Worm (Caenorhabditis elegans) whole organism, late embryonic: ENCODE data around the gene K07F5.6.
"Not testable (repeated sequence)": the region's sequence is repeated elsewhere in the genome, so short reads cannot be mapped to it uniquely, and the experiment has no call there.

ENCODE experiments used
- C08G9.2 ChIP-seq: sonication (generic microtip); optimal IDR thresholded peaks from 2 replicates; lab custom pipeline; 2016; ENCODE audit warnings: mild to moderate bottlenecking, missing genetic modification characterization, moderate library complexity, missing compliant biosample characterization
- C38D4.7 ChIP-seq: fragments of 200-800 bp; sonication (Bioruptor generic); optimal IDR thresholded peaks from 2 replicates; lab custom pipeline; 2018; ENCODE audit warnings: mild to moderate bottlenecking, missing genetic modification characterization, moderate library complexity, missing compliant biosample characterization
- F13H6.1 ChIP-seq: sonication (generic microtip); optimal IDR thresholded peaks from 2 replicates; lab custom pipeline; 2016; ENCODE audit warnings: missing genetic modification characterization, missing compliant biosample characterization
- K02D7.2 ChIP-seq: sonication (generic microtip); optimal IDR thresholded peaks from 2 replicates; lab custom pipeline; 2017; ENCODE audit warnings: mild to moderate bottlenecking, missing genetic modification characterization, missing compliant biosample characterization
- K09A11.1 ChIP-seq: sonication (generic microtip); optimal IDR thresholded peaks from 2 replicates; lab custom pipeline; 2017; ENCODE audit warnings: antibody characterized with exemption, mild to moderate bottlenecking, missing genetic modification characterization, missing compliant biosample characterization; ENCODE audit not compliant: insufficient read depth
- T23F11.4 ChIP-seq: fragments of 200-800 bp; sonication (Bioruptor generic); optimal IDR thresholded peaks from 2 replicates; lab custom pipeline; 2018; ENCODE audit warnings: mild to moderate bottlenecking, missing genetic modification characterization, missing compliant biosample characterization
- ahr-1 ChIP-seq: sonication (generic microtip); optimal IDR thresholded peaks from 2 replicates; lab custom pipeline; 2016; ENCODE audit warnings: missing genetic modification characterization, missing compliant biosample characterization
- ceh-14 ChIP-seq: sonication (generic microtip); optimal IDR thresholded peaks from 2 replicates; lab custom pipeline; 2016; ENCODE audit warnings: missing genotype, missing genetic modification characterization, missing compliant biosample characterization
- ceh-30 ChIP-seq: fragments of 150-350 bp; optimal IDR thresholded peaks from 2 replicates; lab custom pipeline; 2014; ENCODE audit warnings: missing biosample characterization, missing genetic modification characterization
- ceh-48 ChIP-seq: sonication (generic microtip); optimal IDR thresholded peaks from 2 replicates; lab custom pipeline; 2016; ENCODE audit warnings: missing genetic modification characterization, inconsistent platforms, missing compliant biosample characterization
- dve-1 ChIP-seq: sonication (generic microtip); optimal IDR thresholded peaks from 2 replicates; lab custom pipeline; 2017; ENCODE audit warnings: antibody characterized with exemption, mild to moderate bottlenecking, missing genetic modification characterization, missing compliant biosample characterization
- elt-2 ChIP-seq: sonication (generic microtip); optimal IDR thresholded peaks from 2 replicates; lab custom pipeline; 2016; ENCODE audit warnings: missing genetic modification reagents, missing genetic modification characterization, missing compliant biosample characterization
- ets-4 ChIP-seq: sonication (generic microtip); optimal IDR thresholded peaks from 2 replicates; lab custom pipeline; 2016; ENCODE audit warnings: missing genetic modification characterization, missing compliant biosample characterization
- eyg-1 ChIP-seq: sonication (generic microtip); optimal IDR thresholded peaks from 2 replicates; lab custom pipeline; 2016; ENCODE audit warnings: missing genotype, missing genetic modification characterization, missing compliant biosample characterization
- fax-1 ChIP-seq: sonication (generic microtip); optimal IDR thresholded peaks from 2 replicates; lab custom pipeline; 2016; ENCODE audit warnings: missing genotype, missing genetic modification characterization, missing compliant biosample characterization
- fkh-10 ChIP-seq: fragments of 150-350 bp; optimal IDR thresholded peaks from 2 replicates; lab custom pipeline; 2014; ENCODE audit warnings: missing biosample characterization, missing genetic modification reagents, missing genetic modification characterization
- fkh-6 ChIP-seq: sonication (generic microtip); optimal IDR thresholded peaks from 2 replicates; lab custom pipeline; 2016; ENCODE audit warnings: missing genetic modification characterization, missing compliant biosample characterization
- gmeb-2 ChIP-seq: sonication (generic microtip); optimal IDR thresholded peaks from 2 replicates; lab custom pipeline; 2016; ENCODE audit warnings: missing genetic modification characterization, inconsistent platforms, missing compliant biosample characterization
- hlh-15 ChIP-seq: sonication (generic microtip); optimal IDR thresholded peaks from 2 replicates; lab custom pipeline; 2016; ENCODE audit warnings: missing genetic modification characterization, missing compliant biosample characterization
- hlh-30 ChIP-seq: sonication (generic microtip); optimal IDR thresholded peaks from 2 replicates; lab custom pipeline; 2017; ENCODE audit warnings: antibody characterized with exemption, missing genetic modification characterization, missing compliant biosample characterization; ENCODE audit not compliant: insufficient read depth
- hlh-8 ChIP-seq: sonication (generic microtip); optimal IDR thresholded peaks from 2 replicates; lab custom pipeline; 2016; ENCODE audit warnings: missing genotype, missing genetic modification characterization, missing compliant biosample characterization
- madf-2 ChIP-seq: sonication (generic microtip); optimal IDR thresholded peaks from 2 replicates; lab custom pipeline; 2017; ENCODE audit warnings: missing genetic modification characterization, missing compliant biosample characterization
- nhr-11 ChIP-seq: fragments of 150-350 bp; optimal IDR thresholded peaks from 2 replicates; lab custom pipeline; 2014; ENCODE audit warnings: missing biosample characterization, missing genetic modification characterization
- npax-4 ChIP-seq: sonication (generic microtip); optimal IDR thresholded peaks from 2 replicates; lab custom pipeline; 2016; ENCODE audit warnings: missing genetic modification characterization, missing compliant biosample characterization
- odd-2 ChIP-seq: sonication (generic microtip); optimal IDR thresholded peaks from 2 replicates; lab custom pipeline; 2017; ENCODE audit warnings: antibody characterized with exemption, mild to moderate bottlenecking, missing genetic modification characterization, missing compliant biosample characterization
- pha-2 ChIP-seq: sonication (generic microtip); optimal IDR thresholded peaks from 2 replicates; lab custom pipeline; 2017; ENCODE audit warnings: mild to moderate bottlenecking, missing genetic modification characterization, missing compliant biosample characterization
- pros-1 ChIP-seq: fragments of 150-350 bp; optimal IDR thresholded peaks from 2 replicates; lab custom pipeline; 2014; ENCODE audit warnings: missing biosample characterization, missing genetic modification reagents, missing genetic modification characterization
- ref-2 ChIP-seq: sonication (generic microtip); optimal IDR thresholded peaks from 2 replicates; lab custom pipeline; 2016; ENCODE audit warnings: missing genetic modification characterization, missing compliant biosample characterization
- sox-4 ChIP-seq: sonication (generic microtip); optimal IDR thresholded peaks from 2 replicates; lab custom pipeline; 2017; ENCODE audit warnings: mild to moderate bottlenecking, missing genetic modification characterization, inconsistent platforms, missing compliant biosample characterization
- syd-9 ChIP-seq: sonication (generic microtip); optimal IDR thresholded peaks from 2 replicates; lab custom pipeline; 2016; ENCODE audit warnings: mild to moderate bottlenecking, missing genetic modification characterization, moderate library complexity, missing compliant biosample characterization
- tbx-2 ChIP-seq: sonication (generic microtip); optimal IDR thresholded peaks from 2 replicates; lab custom pipeline; 2016; ENCODE audit warnings: missing genetic modification characterization, missing compliant biosample characterization
- unc-55 ChIP-seq: sonication (generic microtip); optimal IDR thresholded peaks from 2 replicates; lab custom pipeline; 2017; ENCODE audit warnings: missing biosample characterization, missing genetic modification reagents, missing genetic modification characterization
- unc-86 ChIP-seq: sonication (generic microtip); optimal IDR thresholded peaks from 2 replicates; lab custom pipeline; 2016; ENCODE audit warnings: missing genetic modification characterization, missing compliant biosample characterization
- ztf-16 ChIP-seq: sonication (generic microtip); optimal IDR thresholded peaks from 2 replicates; lab custom pipeline; 2017; ENCODE audit warnings: missing genetic modification characterization, missing compliant biosample characterization

The K07F5.6 gene

ce11 chrIV:9846574-9846973, at the start of gene K07F5.6:
TSS of gene K07F5.6 (minus strand) at chrIV:9846674.
- TF ChIP-seq K09A11.1 (tag; lab: Kevin White, UChicago) (no peak), ets-4 (tag; lab: Kevin White, UChicago) (no peak), ahr-1 (tag; lab: Kevin White, UChicago) (no peak)

- TF ChIP-seq ets-4 (tag; lab: Kevin White, UChicago), result no peak
- no peak for TF ChIP-seq odd-2 (tag; lab: Kevin White, UChicago)
- TF ChIP-seq ceh-14, result no peak
- no peak for TF ChIP-seq dve-1 (tag; lab: Kevin White, UChicago)
- no peak for TF ChIP-seq ref-2 (tag; lab: Kevin White, UChicago)
- TF ChIP-seq hlh-8 (tag; lab: Kevin White, UChicago), result no peak
- no peak for TF ChIP-seq K09A11.1 (tag; lab: Kevin White, UChicago)
- TF ChIP-seq fkh-6 (tag; lab: Kevin White, UChicago), result no peak
- TF ChIP-seq ceh-48, result no peak
- no peak for TF ChIP-seq T23F11.4 (GFP tag; lab: Kevin White, UChicago)
- no peak for TF ChIP-seq F13H6.1
- no peak for TF ChIP-seq elt-2
- no peak for TF ChIP-seq fkh-10 (GFP tag; lab: Kevin White, UChicago)
- TF ChIP-seq pha-2, result no peak
- TF ChIP-seq syd-9, result no peak
- no peak for TF ChIP-seq sox-4 (tag; lab: Kevin White, UChicago)
- TF ChIP-seq hlh-30 (tag; lab: Kevin White, UChicago), result no peak
Measured at ce11 chrIV:9895088-9895487, 48.6 kb upstream of the K07F5.6 start, which contains the start of gene ssp-32. TSS of gene ssp-32 (plus strand) at chrIV:9895388.

- TF ChIP-seq dve-1, tbx-2, ets-4 (tag; lab: Kevin White, UChicago): not testable (repeated sequence)
Measured at ce11 chrIV:9894331-9894730, 47.9 kb upstream of the K07F5.6 start, which contains the start of gene msp-77. TSS of gene msp-77 (plus strand) at chrIV:9894631.

ce11 chrIV:9893649-9894048, 47.2 kb upstream of the K07F5.6 start, which contains the start of gene sss-1:
TSS of gene sss-1 (minus strand) at chrIV:9893749.
- TF ChIP-seq nhr-11 (tag; lab: Kevin White, UChicago); ztf-16 (tag; lab: Kevin White, UChicago); unc-86: not testable (repeated sequence)

ce11 chrIV:9891938-9892337, 45.5 kb upstream of the K07F5.6 start, which contains the start of gene F32B6.4:
TSS of gene F32B6.4 (minus strand) at chrIV:9892038.
- TF ChIP-seq pros-1 (tag; lab: Kevin White, UChicago) (no peak), fax-1 (no peak), C08G9.2 (no peak), syd-9 (no peak), hlh-15 (no peak), ceh-30 (tag; lab: Kevin White, UChicago) (no peak), ceh-48 (no peak), gmeb-2 (no peak), madf-2 (tag; lab: Kevin White, UChicago) (no peak), tbx-2 (tag; lab: Kevin White, UChicago) (no peak), fkh-10 (GFP tag; lab: Kevin White, UChicago) (no peak), unc-55 (GFP tag; lab: Kevin White, UChicago) (no peak), eyg-1 (tag; lab: Kevin White, UChicago) (no peak), K02D7.2 (tag; lab: Kevin White, UChicago) (no peak), pha-2 (no peak), sox-4 (tag; lab: Kevin White, UChicago) (no peak), nhr-11 (tag; lab: Kevin White, UChicago) (no peak), C38D4.7 (GFP tag; lab: Kevin White, UChicago) (no peak), npax-4 (tag; lab: Kevin White, UChicago) (no peak)
